Fruit fly (Drosophila melanogaster): ENCODE measurements around the gene Ranbp21.

Ranbp21 gene

DNA sequence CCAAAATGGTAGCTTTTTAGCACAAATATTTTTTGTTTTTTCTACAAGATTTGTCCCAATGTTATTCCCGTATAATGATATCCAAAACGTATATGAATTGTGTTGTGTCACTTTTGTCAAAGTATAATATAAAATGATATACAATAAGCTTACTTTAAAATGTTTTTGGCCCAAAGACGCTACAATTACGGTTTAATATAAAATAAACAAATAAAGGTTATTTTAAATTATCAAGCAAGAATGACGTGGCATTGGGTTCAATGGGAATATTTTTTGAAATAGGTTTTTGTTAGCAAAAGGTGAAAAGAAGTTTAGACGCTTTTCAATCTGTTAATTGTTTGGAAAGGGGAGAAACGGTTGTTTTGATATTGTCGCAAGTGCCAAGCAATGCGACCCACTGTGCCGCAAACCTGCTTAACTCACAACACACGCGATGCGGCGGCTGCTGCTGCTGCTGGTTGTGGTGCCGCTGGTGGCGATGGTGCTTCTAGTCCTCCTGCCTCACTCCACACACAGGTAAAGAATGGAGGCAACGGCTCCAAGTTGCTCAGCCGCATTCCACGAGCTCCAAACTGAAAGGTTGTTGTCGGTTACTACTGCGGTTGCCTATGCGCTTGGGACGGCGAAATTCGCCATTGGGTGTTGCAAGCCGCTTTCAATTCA is 11.3 kb upstream of the Ranbp21 start (continued):
- no peak for TF ChIP-seq CG6854 (GFP tag; optimal IDR thresholded peaks at IDR 0.05)
- TF ChIP-seq acj6 (GFP tag; optimal IDR thresholded peaks at IDR 0.05), result no peak

- TF ChIP-seq CG6163 (GFP tag; IDR thresholded peaks at IDR 0.05), result peak; percentile 60; the same call in 1 of the 3 replicates
- TF ChIP-seq CG31627 (GFP tag; optimal IDR thresholded peaks at IDR 0.05), result no peak
- peak; percentile 48 for TF ChIP-seq CG6854 (GFP tag; optimal IDR thresholded peaks at IDR 0.05)
- no peak for TF ChIP-seq CG6792 (GFP tag; optimal IDR thresholded peaks at IDR 0.05)
- TF ChIP-seq CG8632 (GFP tag; optimal IDR thresholded peaks at IDR 0.05), result no peak
- no peak for TF ChIP-seq net (GFP tag; optimal IDR thresholded peaks at IDR 0.05)
- TF ChIP-seq CG11902 (GFP tag; optimal IDR thresholded peaks at IDR 0.05), result no peak
- no peak for TF ChIP-seq Smox (GFP tag; optimal IDR thresholded peaks at IDR 0.05)
- TF ChIP-seq Sox15 (GFP tag; optimal IDR thresholded peaks at IDR 0.05), result no peak
- peak; percentile 11 for TF ChIP-seq CG7368 (GFP tag; optimal IDR thresholded peaks at IDR 0.05)
- no peak for TF ChIP-seq fd59A (GFP tag; optimal IDR thresholded peaks at IDR 0.05)
- TF ChIP-seq topi (GFP tag; optimal IDR thresholded peaks at IDR 0.05), result no peak
- no peak for TF ChIP-seq Hr38 (GFP tag; optimal IDR thresholded peaks at IDR 0.05)
- TF ChIP-seq Blimp-1 (GFP tag; optimal IDR thresholded peaks at IDR 0.05), result no peak
- no peak for TF ChIP-seq CG11294 (GFP tag; IDR thresholded peaks at IDR 0.05)
- no peak for TF ChIP-seq pdm3 (GFP tag; optimal IDR thresholded peaks at IDR 0.05)
- no peak for TF ChIP-seq Eip93F (GFP tag; optimal IDR thresholded peaks at IDR 0.05)
- TF ChIP-seq dac (GFP tag; optimal IDR thresholded peaks at IDR 0.05), result no peak
- no peak for TF ChIP-seq Eip75B (GFP tag; optimal IDR thresholded peaks at IDR 0.05)
- peak; percentile 53; the same call in 1 of the 3 replicates for TF ChIP-seq eg (GFP tag; IDR thresholded peaks at IDR 0.05)
- no peak for TF ChIP-seq Hr4 (GFP tag; optimal IDR thresholded peaks at IDR 0.05)
- no peak for TF ChIP-seq fd85E (GFP tag; optimal IDR thresholded peaks at IDR 0.05)
- TF ChIP-seq OdsH (GFP tag; optimal IDR thresholded peaks at IDR 0.05), result no peak
- TF ChIP-seq cyc (GFP tag; optimal IDR thresholded peaks at IDR 0.05), result no peak
- no peak for TF ChIP-seq CG10669 (GFP tag; optimal IDR thresholded peaks at IDR 0.05)
- no peak for TF ChIP-seq Sox14 (GFP tag; optimal IDR thresholded peaks at IDR 0.05)
- TF ChIP-seq salr (GFP tag; optimal IDR thresholded peaks at IDR 0.05), result no peak
- TF ChIP-seq Ets96B (tag; optimal IDR thresholded peaks at IDR 0.05), result no peak
- TF ChIP-seq Sox102F (GFP tag; optimal IDR thresholded peaks at IDR 0.05), result no peak
- no peak for TF ChIP-seq vri (GFP tag; optimal IDR thresholded peaks at IDR 0.05)
- no peak for TF ChIP-seq Hr39 (GFP tag; optimal IDR thresholded peaks at IDR 0.05)
- no peak for TF ChIP-seq CG8319 (GFP tag; optimal IDR thresholded peaks at IDR 0.05)
- TF ChIP-seq CG6276 (GFP tag; optimal IDR thresholded peaks at IDR 0.05), result no peak
- TF ChIP-seq ss (GFP tag; optimal IDR thresholded peaks at IDR 0.05), result no peak
- TF ChIP-seq Gug (GFP tag; IDR thresholded peaks at IDR 0.05), result no peak
- TF ChIP-seq Lpt (GFP tag; optimal IDR thresholded peaks at IDR 0.05), result peak; percentile 20
- no peak for TF ChIP-seq spab (GFP tag; optimal IDR thresholded peaks at IDR 0.05)
- peak; percentile 37; the same call in 1 of the 2 replicates for TF ChIP-seq CG15336 (GFP tag; IDR thresholded peaks at IDR 0.05)
- TF ChIP-seq CG8119 (GFP tag; IDR thresholded peaks at IDR 0.05), result no peak
- TF ChIP-seq CG1621 (tag; optimal IDR thresholded peaks at IDR 0.05), result no peak
- no peak for TF ChIP-seq CG11762 (GFP tag; optimal IDR thresholded peaks at IDR 0.05; ENCODE audit: insufficient read depth)
- TF ChIP-seq CG34406 (GFP tag; optimal IDR thresholded peaks at IDR 0.05), result no peak
- no peak for TF ChIP-seq Met (GFP tag; optimal IDR thresholded peaks at IDR 0.05)
- peak; percentile 66 for TF ChIP-seq dsx (GFP tag; optimal IDR thresholded peaks at IDR 0.05; ENCODE audit: poor library complexity, severe bottlenecking)
Measured at dm6 chrX:19662583-19663195, 10.6 kb upstream of the Ranbp21 start.

Measured in whole organism, prepupa.